Worm (Caenorhabditis elegans) whole organism, young adult: ENCODE data around the gene snrp-200.

Experiments
- K11D2.4 ChIP-seq: fragments of 200-800 bp; sonication (Bioruptor generic); IDR thresholded peaks from 2 replicates; pipeline ENCODE4 v1.3.6; 2022; ENCODE audit warnings: missing genetic modification reagents, missing genetic modification characterization, missing compliant biosample characterization
- ZK185.1 ChIP-seq: sonication (generic microtip); optimal IDR thresholded peaks from 2 replicates; lab custom pipeline; 2016; ENCODE audit warnings: mild to moderate bottlenecking, missing genetic modification characterization, missing compliant biosample characterization; ENCODE audit not compliant: poor library complexity, severe bottlenecking
- ama-1 ChIP-seq, 3 experiments: fragments of 150-350 bp in 1 of 3; sonication (generic microtip) in 2 of 3; optimal IDR thresholded peaks; 2 replicates each; lab custom pipeline; 2014 to 2018; ENCODE audit warnings: missing biosample characterization in 2 of 3, missing genetic modification characterization in 2 of 3, missing genetic modification reagents in 2 of 3
- attf-6 ChIP-seq: fragments of 200-800 bp; sonication (Bioruptor generic); IDR thresholded peaks from 2 replicates; pipeline ENCODE4 v1.3.6; 2022; ENCODE audit warnings: missing genetic modification reagents, missing genetic modification characterization, missing compliant biosample characterization
- ccch-3 ChIP-seq: fragments of 200-800 bp; sonication (Bioruptor generic); optimal IDR thresholded peaks from 2 replicates; lab custom pipeline; 2018; ENCODE audit warnings: mild to moderate bottlenecking, missing genetic modification characterization, missing compliant biosample characterization
- cebp-2 ChIP-seq: fragments of 200-800 bp; sonication (Bioruptor generic); IDR thresholded peaks from 2 replicates; pipeline ENCODE4 v1.3.6; 2022; ENCODE audit warnings: missing genetic modification characterization, missing compliant biosample characterization
- ets-4 ChIP-seq: fragments of 200-800 bp; sonication (Bioruptor generic); optimal IDR thresholded peaks from 2 replicates; lab custom pipeline; 2018; ENCODE audit warnings: mild to moderate bottlenecking, missing genetic modification characterization, missing compliant biosample characterization
- gei-17 ChIP-seq: fragments of 200-800 bp; sonication (Bioruptor generic); optimal IDR thresholded peaks from 2 replicates; lab custom pipeline; 2018; ENCODE audit warnings: mild to moderate bottlenecking, missing genetic modification characterization, missing compliant biosample characterization
- hrde-1 ChIP-seq: sonication (generic microtip); optimal IDR thresholded peaks from 2 replicates; lab custom pipeline; 2016; ENCODE audit warnings: missing genetic modification characterization, mild to moderate bottlenecking, missing compliant biosample characterization, moderate library complexity, missing genotype, missing genetic modification reagents, borderline replicate concordance
- madf-8 ChIP-seq: fragments of 200-800 bp; sonication (Bioruptor generic); conservative IDR thresholded peaks from 2 replicates; pipeline ENCODE4 v1.3.6; 2022; ENCODE audit warnings: missing genetic modification reagents, missing genetic modification characterization, missing compliant biosample characterization
- snpc-4 ChIP-seq, 5 experiments: fragments of 150-350 bp in 1 of 5; sonication (generic microtip) in 4 of 5; optimal IDR thresholded peaks; 2 replicates each; lab custom pipeline; 2014 to 2018; ENCODE audit warnings: missing genetic modification characterization in 5 of 5, missing biosample characterization in 3 of 5, antibody characterized with exemption in 2 of 5, mild to moderate bottlenecking in 2 of 5, missing compliant biosample characterization in 2 of 5, missing genotype in 2 of 5, moderate library complexity in 2 of 5, missing genetic modification reagents in 1 of 5
- unc-130 ChIP-seq: sonication (generic microtip); optimal IDR thresholded peaks from 2 replicates; lab custom pipeline; 2016; ENCODE audit warnings: missing genetic modification reagents, missing genetic modification characterization, missing compliant biosample characterization

ce11 chrII:12760497-12760896 lies 23.8 kb upstream of the snrp-200 start, which contains the start of gene cnp-2:
- TF ChIP-seq attf-6 (no peak), ZK185.1 (tag; lab: Kevin White, UChicago) (no peak), gei-17 (GFP tag; lab: Kevin White, UChicago) (no peak), ama-1 (optimal IDR thresholded peaks at IDR 0.05; lab: Kevin White, UChicago) (no peak), ama-1 (GFP tag; optimal IDR thresholded peaks at IDR 0.05; lab: Kevin White, UChicago) (no peak), cebp-2 (GFP tag; lab: Robert Waterston, UW) (no peak), unc-130 (GFP tag; lab: Kevin White, UChicago) (no peak), hrde-1 (tag; lab: Kevin White, UChicago) (no peak), madf-8 (GFP tag; lab: Robert Waterston, UW) (no peak), snpc-4 (GFP tag; optimal IDR thresholded peaks at IDR 0.05; lab: Kevin White, UChicago) (no peak), snpc-4 (tag; optimal IDR thresholded peaks at IDR 0.05; lab: Kevin White, UChicago) (no peak), ccch-3 (GFP tag; lab: Kevin White, UChicago) (no peak), ets-4 (GFP tag; lab: Kevin White, UChicago) (no peak), K11D2.4 (GFP tag; lab: Robert Waterston, UW) (no peak)
